Fruit fly (Drosophila melanogaster) whole organism, embryonic: Measurements from ENCODE around the gene CG17270.

Experiments
- B-H1 ChIP-seq: fragments of 200-800 bp; sonication (Bioruptor generic); IDR thresholded peaks from 3 replicates; pipeline ENCODE4 v1.3.6; 2022; ENCODE audit warnings: missing biosample characterization, missing genetic modification characterization
- BtbVII ChIP-seq: fragments of 200-800 bp; sonication (Bioruptor generic); optimal IDR thresholded peaks from 3 replicates; lab custom pipeline; 2017; ENCODE audit warnings: missing biosample characterization, mild to moderate bottlenecking, missing genetic modification characterization
- CG10321 ChIP-seq: fragments of 200-800 bp; sonication (Bioruptor generic); IDR thresholded peaks from 2 replicates; pipeline ENCODE4 v1.3.6; 2022; ENCODE audit warnings: missing biosample characterization, missing genetic modification characterization
- CG13287 ChIP-seq: fragments of 200-800 bp; sonication (Bioruptor generic); IDR thresholded peaks from 2 replicates; pipeline ENCODE4 v1.3.6; 2022; ENCODE audit warnings: missing biosample characterization, missing genetic modification characterization; ENCODE audit not compliant: partially characterized antibody
- CG14014 ChIP-seq: fragments of 200-800 bp; sonication (Bioruptor generic); IDR thresholded peaks from 2 replicates; pipeline ENCODE4 v1.3.6; 2022; ENCODE audit warnings: missing biosample characterization, missing genetic modification characterization
- CG14965 ChIP-seq: fragments of 200-800 bp; sonication (Bioruptor generic); optimal IDR thresholded peaks from 2 replicates; lab custom pipeline; 2016; ENCODE audit warnings: missing biosample characterization, missing genetic modification characterization, borderline replicate concordance
- CG15269 ChIP-seq: fragments of 200-800 bp; sonication (Bioruptor generic); optimal IDR thresholded peaks from 2 replicates; lab custom pipeline; 2018; ENCODE audit warnings: missing biosample characterization, mild to moderate bottlenecking, missing genetic modification characterization, moderate library complexity
- CG16815 ChIP-seq: fragments of 200-800 bp; sonication (Bioruptor generic); optimal IDR thresholded peaks from 3 replicates; lab custom pipeline; 2017; ENCODE audit warnings: missing biosample characterization, mild to moderate bottlenecking, missing genetic modification characterization
- CG17186 ChIP-seq: fragments of 200-800 bp; sonication (Bioruptor generic); optimal IDR thresholded peaks from 3 replicates; lab custom pipeline; 2017; ENCODE audit warnings: missing biosample characterization, missing genetic modification reagents, missing genetic modification characterization
- CG17612 ChIP-seq: fragments of 200-800 bp; sonication (Bioruptor generic); IDR thresholded peaks from 2 replicates; pipeline ENCODE4 v1.3.6; 2022; ENCODE audit warnings: missing biosample characterization, missing genetic modification characterization
- CG17802 ChIP-seq: fragments of 200-800 bp; sonication (Bioruptor generic); optimal IDR thresholded peaks from 2 replicates; lab custom pipeline; 2018; ENCODE audit warnings: missing biosample characterization, mild to moderate bottlenecking, missing genetic modification characterization, moderate library complexity
- CG18619 ChIP-seq: fragments of 200-800 bp; sonication (Bioruptor generic); optimal IDR thresholded peaks from 3 replicates; lab custom pipeline; 2017; ENCODE audit warnings: missing biosample characterization, mild to moderate bottlenecking, missing genetic modification characterization
- CG18764 ChIP-seq: fragments of 200-800 bp; sonication (Bioruptor generic); optimal IDR thresholded peaks from 3 replicates; lab custom pipeline; 2016; ENCODE audit warnings: missing biosample characterization, missing genetic modification characterization
- CG31388 ChIP-seq: fragments of 200-800 bp; sonication (Bioruptor generic); optimal IDR thresholded peaks from 2 replicates; lab custom pipeline; 2016; ENCODE audit warnings: missing biosample characterization, missing genetic modification characterization
- CG31441 ChIP-seq: fragments of 200-800 bp; sonication (Bioruptor generic); IDR thresholded peaks from 2 replicates; pipeline ENCODE4 v1.3.6; 2022; ENCODE audit warnings: missing biosample characterization, missing genetic modification characterization
- CG33557 ChIP-seq: fragments of 200-800 bp; sonication (Bioruptor generic); optimal IDR thresholded peaks from 2 replicates; lab custom pipeline; 2019; ENCODE audit warnings: missing biosample characterization, mild to moderate bottlenecking, missing genetic modification characterization, moderate library complexity
- CG34422 ChIP-seq: fragments of 200-800 bp; sonication (Bioruptor generic); IDR thresholded peaks from 3 replicates; pipeline ENCODE4 v1.3.6; 2022; ENCODE audit warnings: missing biosample characterization, missing genetic modification characterization
- CG4360 ChIP-seq: fragments of 200-800 bp; sonication (Bioruptor generic); IDR thresholded peaks from 2 replicates; pipeline ENCODE4 v1.3.6; 2022; ENCODE audit warnings: missing biosample characterization, missing genetic modification characterization
- CG4820 ChIP-seq: fragments of 200-800 bp; sonication (Bioruptor generic); optimal IDR thresholded peaks from 3 replicates; lab custom pipeline; 2016; ENCODE audit warnings: missing biosample characterization, missing genetic modification characterization
- CG5245 ChIP-seq: fragments of 200-800 bp; sonication (Bioruptor generic); optimal IDR thresholded peaks from 3 replicates; lab custom pipeline; 2016; ENCODE audit warnings: missing biosample characterization, missing genetic modification characterization
- CG6254 ChIP-seq: fragments of 200-800 bp; sonication (Bioruptor generic); optimal IDR thresholded peaks from 3 replicates; lab custom pipeline; 2017; ENCODE audit warnings: mild to moderate bottlenecking, missing biosample characterization, missing genetic modification reagents, missing genetic modification characterization
- CG6689 ChIP-seq: fragments of 200-800 bp; sonication (Bioruptor generic); IDR thresholded peaks from 2 replicates; pipeline ENCODE4 v1.3.6; 2022; ENCODE audit warnings: missing biosample characterization, missing genetic modification characterization
- CG6765 ChIP-seq: fragments of 200-800 bp; sonication (Bioruptor generic); optimal IDR thresholded peaks from 3 replicates; lab custom pipeline; 2017; ENCODE audit warnings: missing biosample characterization, mild to moderate bottlenecking, missing genetic modification characterization
- CG7556 ChIP-seq: fragments of 200-800 bp; sonication (Bioruptor generic); optimal IDR thresholded peaks from 2 replicates; lab custom pipeline; 2017; ENCODE audit warnings: missing biosample characterization, mild to moderate bottlenecking, missing genetic modification characterization
- CG7839 ChIP-seq: fragments of 200-800 bp; sonication (Bioruptor generic); optimal IDR thresholded peaks from 3 replicates; lab custom pipeline; 2018; ENCODE audit warnings: missing biosample characterization, mild to moderate bottlenecking, missing genetic modification characterization, moderate library complexity
- CG7928 ChIP-seq: fragments of 200-800 bp; sonication (Bioruptor generic); optimal IDR thresholded peaks from 2 replicates; lab custom pipeline; 2017; ENCODE audit warnings: missing biosample characterization, mild to moderate bottlenecking, missing genetic modification characterization
- CG9817 ChIP-seq: fragments of 200-800 bp; sonication (Bioruptor generic); optimal IDR thresholded peaks from 2 replicates; lab custom pipeline; 2018; ENCODE audit warnings: missing biosample characterization, mild to moderate bottlenecking, missing genetic modification characterization, moderate library complexity
- Eip74EF ChIP-seq, 2 experiments: fragments of 200-800 bp in 1 of 2; fragments of >200 bp in 1 of 2; sonication (Bioruptor generic) in 1 of 2; optimal IDR thresholded peaks; 2 replicates each; lab custom pipeline; 2017 to 2019; ENCODE audit warnings: missing biosample characterization in 2 of 2, missing genetic modification characterization in 2 of 2, mild to moderate bottlenecking in 1 of 2, moderate library complexity in 1 of 2
- Pdp1 ChIP-seq, 2 experiments: fragments of 200-800 bp; sonication (Bioruptor generic); optimal IDR thresholded peaks; 3 replicates each; lab custom pipeline; 2016; ENCODE audit warnings: missing biosample characterization in 2 of 2, missing genetic modification characterization in 2 of 2, mild to moderate bottlenecking in 1 of 2, moderate library complexity in 1 of 2
- Sox102F ChIP-seq: fragments of 200-800 bp; sonication (Bioruptor generic); optimal IDR thresholded peaks from 2 replicates; lab custom pipeline; 2018; ENCODE audit warnings: missing biosample characterization, mild to moderate bottlenecking, missing genetic modification characterization, moderate library complexity
- Sry-β ChIP-seq: fragments of 200-800 bp; sonication (Bioruptor generic); optimal IDR thresholded peaks from 2 replicates; lab custom pipeline; 2018; ENCODE audit warnings: missing biosample characterization, mild to moderate bottlenecking, missing genetic modification characterization, moderate library complexity
- Trl ChIP-seq, 3 experiments: fragments of >200 bp in 2 of 3; fragments of 200-800 bp in 1 of 3; sonication (Bioruptor generic) in 1 of 3; optimal IDR thresholded peaks; 2 replicates in 1 of 3; 3 replicates in 2 of 3; lab custom pipeline; 2016 to 2017; ENCODE audit warnings: missing biosample characterization in 1 of 3, missing genetic modification characterization in 1 of 3
- bcd ChIP-seq: fragments of 200-800 bp; sonication (Bioruptor generic); optimal IDR thresholded peaks from 2 replicates; lab custom pipeline; 2017; ENCODE audit warnings: missing biosample characterization, mild to moderate bottlenecking, missing genetic modification characterization
- chm ChIP-seq: fragments of 200-800 bp; sonication (Bioruptor generic); IDR thresholded peaks from 2 replicates; pipeline ENCODE4 v1.3.6; 2022; ENCODE audit warnings: missing biosample characterization, missing genetic modification characterization
- da ChIP-seq: fragments of 200-800 bp; sonication (Bioruptor generic); optimal IDR thresholded peaks from 2 replicates; lab custom pipeline; 2016; ENCODE audit warnings: missing biosample characterization, missing genetic modification characterization
- hb ChIP-seq: fragments of 200-800 bp; sonication (Bioruptor generic); IDR thresholded peaks from 3 replicates; pipeline ENCODE4 v1.3.6; 2022; ENCODE audit warnings: missing biosample characterization, missing genetic modification characterization; ENCODE audit not compliant: partially characterized antibody
- nau ChIP-seq: fragments of 200-800 bp; sonication (Bioruptor generic); optimal IDR thresholded peaks from 3 replicates; lab custom pipeline; 2017; ENCODE audit warnings: missing biosample characterization, mild to moderate bottlenecking, missing genetic modification characterization, missing genetic modification reagents
- nerfin-1 ChIP-seq: fragments of 200-800 bp; sonication (Bioruptor generic); optimal IDR thresholded peaks from 3 replicates; lab custom pipeline; 2019; ENCODE audit warnings: missing biosample characterization, mild to moderate bottlenecking, missing genetic modification characterization, moderate library complexity
- p53 ChIP-seq: fragments of 200-800 bp; sonication (Bioruptor generic); optimal IDR thresholded peaks from 2 replicates; lab custom pipeline; 2016; ENCODE audit warnings: missing biosample characterization, missing genetic modification characterization
- pros ChIP-seq: fragments of 200-800 bp; sonication (Bioruptor generic); optimal IDR thresholded peaks from 3 replicates; lab custom pipeline; 2019; ENCODE audit warnings: missing biosample characterization, mild to moderate bottlenecking, missing genetic modification characterization, moderate library complexity
- sc ChIP-seq, 3 experiments: fragments of >200 bp in 2 of 3; fragments of 200-800 bp in 1 of 3; sonication (Bioruptor generic) in 1 of 3; optimal IDR thresholded peaks; 2 replicates in 2 of 3; 3 replicates in 1 of 3; lab custom pipeline; 2017; ENCODE audit warnings: mild to moderate bottlenecking in 1 of 3, missing biosample characterization in 1 of 3, missing genetic modification characterization in 1 of 3, missing genetic modification reagents in 1 of 3
- schlank ChIP-seq: fragments of 200-800 bp; sonication (Bioruptor generic); optimal IDR thresholded peaks from 2 replicates; lab custom pipeline; 2018; ENCODE audit warnings: missing biosample characterization, mild to moderate bottlenecking, missing genetic modification characterization
- sim ChIP-seq: fragments of 200-800 bp; sonication (Bioruptor generic); IDR thresholded peaks from 2 replicates; pipeline ENCODE4 v1.3.6; 2022; ENCODE audit warnings: missing biosample characterization, missing genetic modification characterization
- sqz ChIP-seq: fragments of 200-800 bp; sonication (Bioruptor generic); optimal IDR thresholded peaks from 3 replicates; lab custom pipeline; 2018; ENCODE audit warnings: missing biosample characterization, mild to moderate bottlenecking, missing genetic modification characterization
- stc ChIP-seq: fragments of 200-800 bp; sonication (Bioruptor generic); IDR thresholded peaks from 2 replicates; pipeline ENCODE4 v1.3.6; 2022; ENCODE audit warnings: missing biosample characterization, missing genetic modification characterization
- twi ChIP-seq: fragments of 200-800 bp; optimal IDR thresholded peaks from 2 replicates; lab custom pipeline; 2019; ENCODE audit warnings: missing biosample characterization, mild to moderate bottlenecking, missing genetic modification characterization, moderate library complexity
- unc-4 ChIP-seq: fragments of 200-800 bp; sonication (Bioruptor generic); IDR thresholded peaks from 2 replicates; pipeline ENCODE4 v1.3.6; 2022; ENCODE audit warnings: missing biosample characterization, missing genetic modification characterization; ENCODE audit not compliant: partially characterized antibody

CG17270 gene

dm6 chr3R:20821815-20822375 is 3.2 kb upstream of the CG17270 start, which contains the start of the genes CG17271 and RpS20 (continued):
- TF ChIP-seq sc (optimal IDR thresholded peaks at IDR 0.05; lab: Kevin White, UChicago) (no peak), sc (GFP tag; optimal IDR thresholded peaks at IDR 0.05; lab: Kevin White, UChicago) (peak; percentile 58), sim (GFP tag; lab: Robert Waterston, UW) (peak; percentile 63), CG33557 (peak; percentile 85), CG5245 (GFP tag; lab: Kevin White, UChicago) (peak; percentile 80), CG16815 (peak; percentile 82), CG4360 (GFP tag; lab: Robert Waterston, UW) (peak; percentile 49), B-H1 (GFP tag; lab: Robert Waterston, UW) (peak; percentile 81), Pdp1 (GFP tag; optimal IDR thresholded peaks at IDR 0.05; lab: Kevin White, UChicago) (peak; percentile 91 to 95), hb (no peak), p53 (peak; percentile 92), twi (tag; lab: Kevin White, UChicago) (peak; percentile 78), stc (GFP tag; lab: Robert Waterston, UW) (peak; percentile 79), CG10321 (GFP tag; lab: Robert Waterston, UW) (peak; percentile 42; the same call in 1 of the 2 replicates), nau (GFP tag; lab: Kevin White, UChicago) (peak; percentile 82), da (GFP tag; lab: Kevin White, UChicago) (peak; percentile 92), CG18764 (peak; percentile 87), CG14014 (GFP tag; lab: Robert Waterston, UW) (peak; percentile 92), CG17612 (peak; percentile 44; the same call in 1 of the 2 replicates), CG31388 (GFP tag; lab: Kevin White, UChicago) (peak; percentile 78), CG7839 (tag; lab: Kevin White, UChicago) (peak; percentile 86), CG7556 (GFP tag; lab: Kevin White, UChicago) (peak; percentile 85), CG31441 (GFP tag; lab: Robert Waterston, UW) (peak; percentile 87), chm (GFP tag; lab: Robert Waterston, UW) (peak; percentile 83), Sox102F (GFP tag; lab: Kevin White, UChicago) (peak; percentile 89), CG34422 (GFP tag; lab: Robert Waterston, UW) (peak; percentile 89), CG6689 (peak; percentile 93), pros (GFP tag; lab: Kevin White, UChicago) (no peak), CG17802 (peak; percentile 78), CG13287 (GFP tag; lab: Robert Waterston, UW) (peak; percentile 36), schlank (peak; percentile 43), CG17186 (GFP tag; lab: Kevin White, UChicago) (peak; percentile 91), CG6254 (GFP tag; lab: Kevin White, UChicago) (peak; percentile 100), CG6765 (GFP tag; lab: Kevin White, UChicago) (peak; percentile 84), nerfin-1 (tag; lab: Kevin White, UChicago) (peak; percentile 83), CG15269 (tag; lab: Kevin White, UChicago) (peak; percentile 83), CG9817 (tag; lab: Kevin White, UChicago) (peak; percentile 91), BtbVII (GFP tag; lab: Kevin White, UChicago) (peak; percentile 76), bcd (peak; percentile 90), sqz (no peak), Sry-β (GFP tag; lab: Kevin White, UChicago) (peak; percentile 77), Eip74EF (GFP tag; optimal IDR thresholded peaks at IDR 0.05; lab: Kevin White, UChicago) (peak in 1 of 2 experiments; percentile 68), CG18619 (GFP tag; lab: Kevin White, UChicago) (peak; percentile 87), CG14965 (GFP tag; lab: Kevin White, UChicago) (peak; percentile 69), unc-4 (GFP tag; lab: Robert Waterston, UW) (0 out of 2 replicates have a peak, but pooled peaks have one; percentile 16), Trl (optimal IDR thresholded peaks at IDR 0.05; lab: Kevin White, UChicago) (no peak), Trl (GFP tag; optimal IDR thresholded peaks at IDR 0.05; lab: Kevin White, UChicago) (peak; percentile 97), CG7928 (GFP tag; lab: Kevin White, UChicago) (peak; percentile 71), CG4820 (GFP tag; lab: Kevin White, UChicago) (peak; percentile 91)
